Worm (Caenorhabditis elegans) whole organism, L3 larva: ENCODE results near the gene gst-3.

Experiments used
- R02D3.7 ChIP-seq: fragments of 150-350 bp; optimal IDR thresholded peaks from 2 replicates; lab custom pipeline; 2014; ENCODE audit warnings: missing biosample characterization, missing genetic modification characterization
- ZK546.5 ChIP-seq: sonication (generic microtip); optimal IDR thresholded peaks from 2 replicates; lab custom pipeline; 2017; ENCODE audit warnings: missing biosample characterization, missing genetic modification characterization
- aly-2 ChIP-seq: fragments of 150-350 bp; optimal IDR thresholded peaks from 2 replicates; lab custom pipeline; 2014; ENCODE audit warnings: missing biosample characterization, missing genetic modification characterization
- ama-1 ChIP-seq: fragments of 150-350 bp; optimal IDR thresholded peaks from 2 replicates; lab custom pipeline; 2018
- ceh-16 ChIP-seq: sonication (generic microtip); optimal IDR thresholded peaks from 2 replicates; lab custom pipeline; 2017; ENCODE audit warnings: missing biosample characterization, missing genetic modification characterization
- ceh-28 ChIP-seq: fragments of 150-350 bp; optimal IDR thresholded peaks from 2 replicates; lab custom pipeline; 2014; ENCODE audit warnings: missing biosample characterization, missing genetic modification reagents, missing genetic modification characterization
- ceh-82 ChIP-seq: fragments of 150-350 bp; optimal IDR thresholded peaks from 2 replicates; lab custom pipeline; 2014; ENCODE audit warnings: missing biosample characterization, missing genetic modification characterization
- daf-12 ChIP-seq: fragments of 150-350 bp; optimal IDR thresholded peaks from 2 replicates; lab custom pipeline; 2014; ENCODE audit warnings: missing biosample characterization, missing genetic modification reagents, missing genetic modification characterization
- egl-27 ChIP-seq: sonication (generic microtip); optimal IDR thresholded peaks from 4 replicates; lab custom pipeline; 2017; ENCODE audit warnings: missing biosample characterization, missing genetic modification reagents, missing genetic modification characterization
- egl-5 ChIP-seq: fragments of 150-350 bp; optimal IDR thresholded peaks from 2 replicates; lab custom pipeline; 2017; ENCODE audit warnings: missing biosample characterization, missing genetic modification reagents, missing genetic modification characterization, inconsistent platforms
- elt-1 ChIP-seq: fragments of 150-350 bp; optimal IDR thresholded peaks from 2 replicates; lab custom pipeline; 2014; ENCODE audit warnings: missing biosample characterization, missing genetic modification characterization
- elt-3 ChIP-seq, 3 experiments: fragments of 150-350 bp in 1 of 3; sonication (generic microtip) in 2 of 3; optimal IDR thresholded peaks; 2 replicates in 2 of 3; 4 replicates in 1 of 3; lab custom pipeline; 2014 to 2017; ENCODE audit warnings: missing biosample characterization in 3 of 3, missing genetic modification characterization in 3 of 3
- eor-1 ChIP-seq, 2 experiments: fragments of 150-350 bp; optimal IDR thresholded peaks; 2 replicates each; lab custom pipeline; 2014 to 2018; ENCODE audit warnings: missing biosample characterization in 2 of 2, missing genetic modification characterization in 2 of 2
- hmg-11 ChIP-seq: sonication (generic microtip); optimal IDR thresholded peaks from 2 replicates; lab custom pipeline; 2016; ENCODE audit warnings: missing genetic modification characterization, missing compliant biosample characterization
- jun-1 ChIP-seq: fragments of 150-350 bp; optimal IDR thresholded peaks from 2 replicates; lab custom pipeline; 2014; ENCODE audit warnings: missing biosample characterization, missing genetic modification reagents, missing genetic modification characterization
- lin-15B ChIP-seq: fragments of 150-350 bp; optimal IDR thresholded peaks from 2 replicates; lab custom pipeline; 2014; ENCODE audit warnings: missing biosample characterization, missing genetic modification characterization
- lin-39 ChIP-seq: fragments of 150-350 bp; optimal IDR thresholded peaks from 2 replicates; lab custom pipeline; 2018; ENCODE audit warnings: missing biosample characterization, missing genetic modification reagents, missing genetic modification characterization
- lsy-12 ChIP-seq: sonication (generic microtip); optimal IDR thresholded peaks from 2 replicates; lab custom pipeline; 2016; ENCODE audit warnings: mild to moderate bottlenecking, missing genetic modification characterization, missing compliant biosample characterization
- mdl-1 ChIP-seq: fragments of 150-350 bp; optimal IDR thresholded peaks from 2 replicates; lab custom pipeline; 2014; ENCODE audit warnings: missing biosample characterization, missing genetic modification characterization
- mml-1 ChIP-seq: fragments of 150-350 bp; sonication (generic microtip); optimal IDR thresholded peaks from 3 replicates; lab custom pipeline; 2014; ENCODE audit warnings: missing biosample characterization, missing genetic modification characterization
- nhr-11 ChIP-seq: fragments of 150-350 bp; optimal IDR thresholded peaks from 2 replicates; lab custom pipeline; 2014; ENCODE audit warnings: missing biosample characterization, missing genetic modification characterization
- nhr-12 ChIP-seq: fragments of 150-350 bp; optimal IDR thresholded peaks from 2 replicates; lab custom pipeline; 2014; ENCODE audit warnings: missing biosample characterization, missing genetic modification characterization
- nhr-23 ChIP-seq: fragments of 150-350 bp; optimal IDR thresholded peaks from 2 replicates; lab custom pipeline; 2014; ENCODE audit warnings: missing biosample characterization, missing genetic modification reagents, missing genetic modification characterization
- nhr-25 ChIP-seq: sonication (generic microtip); optimal IDR thresholded peaks from 2 replicates; lab custom pipeline; 2017; ENCODE audit warnings: missing biosample characterization, missing genetic modification characterization
- nhr-28 ChIP-seq: fragments of 150-350 bp; optimal IDR thresholded peaks from 2 replicates; lab custom pipeline; 2014; ENCODE audit warnings: missing biosample characterization, missing genetic modification characterization
- nhr-43 ChIP-seq: sonication (generic microtip); optimal IDR thresholded peaks from 2 replicates; lab custom pipeline; 2016; ENCODE audit warnings: mild to moderate bottlenecking, missing genetic modification characterization, missing compliant biosample characterization; ENCODE audit not compliant: poor library complexity, severe bottlenecking
- nhr-67 ChIP-seq: fragments of 150-350 bp; optimal IDR thresholded peaks from 2 replicates; lab custom pipeline; 2014; ENCODE audit warnings: missing biosample characterization, missing genetic modification characterization
- pqm-1 ChIP-seq: fragments of 150-350 bp; optimal IDR thresholded peaks from 2 replicates; lab custom pipeline; 2017; ENCODE audit warnings: missing biosample characterization, missing genetic modification characterization, inconsistent platforms
- skn-1 ChIP-seq: fragments of 150-350 bp; optimal IDR thresholded peaks from 2 replicates; lab custom pipeline; 2014; ENCODE audit warnings: missing biosample characterization, missing genetic modification characterization
- snpc-4 ChIP-seq: fragments of 150-350 bp; optimal IDR thresholded peaks from 2 replicates; lab custom pipeline; 2014; ENCODE audit warnings: missing biosample characterization, missing genetic modification characterization
- unc-39 ChIP-seq: sonication (generic microtip); optimal IDR thresholded peaks from 4 replicates; lab custom pipeline; 2017; ENCODE audit warnings: missing biosample characterization, missing genetic modification characterization
- unc-62 ChIP-seq: fragments of 150-350 bp; sonication (generic microtip); optimal IDR thresholded peaks from 4 replicates; lab custom pipeline; 2014; ENCODE audit warnings: missing biosample characterization, missing genetic modification reagents, missing genetic modification characterization

The gst-3 gene

DNA sequence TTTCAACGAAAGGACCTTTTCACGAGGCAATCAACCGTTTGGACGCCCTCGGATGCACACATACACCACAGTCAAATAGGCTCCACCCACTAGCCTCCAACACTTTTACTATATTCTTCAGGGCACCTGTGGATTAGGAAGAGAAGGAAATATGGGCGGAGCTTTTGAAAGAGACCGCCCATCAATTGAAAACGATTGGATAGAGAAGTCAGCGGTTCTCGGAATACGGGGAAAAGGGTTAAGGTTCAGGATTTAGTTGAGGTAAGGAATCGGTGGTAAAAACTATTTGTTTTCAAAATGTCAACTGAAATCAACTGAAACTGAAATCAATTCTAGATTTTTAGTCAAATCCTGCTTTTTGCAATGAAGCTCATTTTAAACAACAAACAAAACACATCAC, 29.6 kb downstream of the gst-3 start, which contains the start of gene egl-38:
egl-38 (minus strand) TSS at position 101 of the 400 bp plus-strand sequence.
- no peak for TF ChIP-seq ceh-82 (tag; lab: Kevin White, UChicago)
- TF ChIP-seq mdl-1 (tag; lab: Kevin White, UChicago), result no peak

DNA sequence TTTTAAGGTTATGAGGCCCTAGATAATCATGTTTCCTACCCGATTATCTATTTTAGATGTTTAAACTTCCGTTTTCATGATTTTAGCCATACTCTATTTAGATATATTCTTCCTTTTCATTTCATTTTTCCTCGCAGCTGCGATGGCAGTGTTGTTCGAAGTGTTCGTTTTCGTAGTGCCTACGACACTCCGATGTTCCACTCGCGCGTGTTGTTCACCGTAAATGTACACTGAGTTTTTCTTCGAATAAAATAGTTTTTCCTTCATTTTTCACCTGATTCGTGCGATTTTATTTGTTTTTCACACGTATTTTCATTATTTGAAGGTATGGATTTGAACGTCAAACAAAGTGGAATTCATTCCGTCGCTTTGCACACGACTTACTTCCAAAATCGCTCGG, 43.2 kb downstream of the gst-3 start, which contains the start of gene dis-3:
dis-3 (plus strand) TSS at position 322 of the 400 bp plus-strand sequence.
- TF ChIP-seq R02D3.7 (tag; lab: Kevin White, UChicago), result peak; percentile 71
- TF ChIP-seq mdl-1 (tag; lab: Kevin White, UChicago), result no peak
- TF ChIP-seq unc-39 (tag; lab: Kevin White, UChicago), result no peak
- TF ChIP-seq lin-15B, result peak; percentile 42
- no peak for TF ChIP-seq jun-1 (tag; lab: Kevin White, UChicago)
- no peak for TF ChIP-seq eor-1 (tag; optimal IDR thresholded peaks at IDR 0.05; lab: Kevin White, UChicago)
- no peak for TF ChIP-seq ceh-28 (tag; lab: Kevin White, UChicago)

DNA sequence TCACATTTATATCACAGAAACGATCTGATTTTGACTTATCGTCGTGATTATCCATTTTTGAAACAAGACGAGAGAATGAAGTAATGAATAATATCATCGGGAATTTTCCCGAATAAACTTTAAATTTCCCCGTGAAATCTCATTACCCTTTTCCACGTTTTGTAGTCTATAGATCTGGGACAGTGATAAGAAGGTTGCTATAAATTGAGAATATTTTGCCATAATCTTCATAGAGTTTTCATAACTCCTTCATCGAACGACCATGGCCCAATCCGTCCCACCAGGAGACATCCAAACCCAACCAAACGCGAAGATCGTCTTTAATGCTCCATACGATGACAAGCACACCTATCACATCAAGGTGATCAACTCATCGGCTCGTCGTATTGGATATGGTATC, 44.9 kb downstream of the gst-3 start, which contains the start of the genes C04G2.5 and msp-36:
C04G2.5 (minus strand) TSS at position 101 of the 400 bp plus-strand sequence.
msp-36 (plus strand) TSS at position 263 of the 400 bp plus-strand sequence.
- no peak for TF ChIP-seq nhr-25
- TF ChIP-seq ama-1 (lab: Kevin White, UChicago), result no peak
- TF ChIP-seq aly-2 (tag; lab: Kevin White, UChicago), result no peak
- no peak for TF ChIP-seq nhr-23 (tag; lab: Kevin White, UChicago)
- TF ChIP-seq nhr-67, result no peak
- no peak for TF ChIP-seq ceh-16 (tag; lab: Kevin White, UChicago)
- TF ChIP-seq pqm-1 (tag; lab: Kevin White, UChicago), result no peak
- TF ChIP-seq elt-1 (tag; lab: Kevin White, UChicago), result no peak
- TF ChIP-seq R02D3.7 (tag; lab: Kevin White, UChicago), result no peak
- no peak for TF ChIP-seq snpc-4 (tag; lab: Kevin White, UChicago)
- no peak for TF ChIP-seq nhr-28
- TF ChIP-seq daf-12 (tag; lab: Kevin White, UChicago), result no peak
- no peak for TF ChIP-seq elt-3 (tag; optimal IDR thresholded peaks at IDR 0.05; lab: Kevin White, UChicago)
- TF ChIP-seq skn-1 (tag; lab: Kevin White, UChicago), result no peak

DNA sequence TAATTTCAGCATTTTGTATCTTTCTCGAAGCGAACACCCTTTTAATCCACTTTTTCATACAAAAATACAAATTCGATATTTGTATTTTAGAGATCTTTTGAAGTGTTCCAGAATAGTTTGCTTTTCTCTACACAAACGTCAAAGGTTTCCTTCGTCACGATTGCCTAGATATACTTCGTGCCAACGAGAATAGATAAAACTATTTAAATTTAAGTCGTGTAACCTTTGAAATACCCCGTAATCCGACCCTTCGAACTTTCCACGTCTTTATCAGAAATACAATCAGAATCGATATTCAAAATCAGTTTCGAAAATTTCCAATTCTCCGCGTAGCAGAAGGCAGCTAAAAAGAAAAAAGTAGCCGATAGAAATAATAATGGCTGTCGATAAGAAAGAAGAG, 49.7 kb downstream of the gst-3 start, which contains the start of gene ttbk-5:
ttbk-5 (plus strand) TSS at position 301 of the 400 bp plus-strand sequence.
- TF ChIP-seq nhr-11 (no peak), lin-39 (no peak), ceh-28 (tag; lab: Kevin White, UChicago) (no peak)

DNA sequence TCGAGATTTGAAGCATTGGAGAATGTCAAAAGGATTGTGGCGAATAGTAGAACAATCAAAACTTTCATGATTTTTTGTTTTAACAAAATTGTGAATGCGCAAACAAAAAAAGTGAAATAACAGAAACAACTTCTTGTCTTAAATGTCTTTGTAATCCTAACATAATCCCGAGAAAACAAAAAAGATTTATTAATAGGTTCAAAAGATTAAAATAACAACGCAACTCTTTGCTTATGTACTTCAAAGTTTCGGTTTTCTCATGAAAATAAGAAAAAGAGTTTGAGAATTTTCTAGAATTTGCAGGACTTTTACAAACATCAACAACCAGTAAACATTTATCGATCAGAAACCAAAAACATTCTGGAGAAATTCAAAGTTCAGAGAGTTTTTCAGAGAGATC, 50.3 kb downstream of the gst-3 start, which contains the start of gene ttr-39:
ttr-39 (minus strand) TSS at position 101 of the 400 bp plus-strand sequence.
- no peak for TF ChIP-seq egl-5 (tag; lab: Kevin White, UChicago)
- TF ChIP-seq R02D3.7 (tag; lab: Kevin White, UChicago), result no peak
- TF ChIP-seq hmg-11 (tag; lab: Kevin White, UChicago), result no peak
- no peak for TF ChIP-seq egl-27
- TF ChIP-seq nhr-43 (tag; lab: Kevin White, UChicago), result no peak
- no peak for TF ChIP-seq snpc-4 (tag; lab: Kevin White, UChicago)
- no peak for TF ChIP-seq ama-1 (lab: Kevin White, UChicago)
- TF ChIP-seq unc-62 (GFP tag; lab: Kevin White, UChicago), result no peak
- no peak for TF ChIP-seq ZK546.5 (tag; lab: Kevin White, UChicago)
- TF ChIP-seq nhr-12 (tag; lab: Kevin White, UChicago), result no peak
- no peak for TF ChIP-seq lin-15B
- TF ChIP-seq pqm-1 (tag; lab: Kevin White, UChicago), result no peak
- TF ChIP-seq ceh-28 (tag; lab: Kevin White, UChicago), result no peak
- no peak for TF ChIP-seq lsy-12
- no peak for TF ChIP-seq mml-1 (tag; lab: Kevin White, UChicago)
- TF ChIP-seq, all 47 proteins: peak for 0
